In the genomic region with DNA sequence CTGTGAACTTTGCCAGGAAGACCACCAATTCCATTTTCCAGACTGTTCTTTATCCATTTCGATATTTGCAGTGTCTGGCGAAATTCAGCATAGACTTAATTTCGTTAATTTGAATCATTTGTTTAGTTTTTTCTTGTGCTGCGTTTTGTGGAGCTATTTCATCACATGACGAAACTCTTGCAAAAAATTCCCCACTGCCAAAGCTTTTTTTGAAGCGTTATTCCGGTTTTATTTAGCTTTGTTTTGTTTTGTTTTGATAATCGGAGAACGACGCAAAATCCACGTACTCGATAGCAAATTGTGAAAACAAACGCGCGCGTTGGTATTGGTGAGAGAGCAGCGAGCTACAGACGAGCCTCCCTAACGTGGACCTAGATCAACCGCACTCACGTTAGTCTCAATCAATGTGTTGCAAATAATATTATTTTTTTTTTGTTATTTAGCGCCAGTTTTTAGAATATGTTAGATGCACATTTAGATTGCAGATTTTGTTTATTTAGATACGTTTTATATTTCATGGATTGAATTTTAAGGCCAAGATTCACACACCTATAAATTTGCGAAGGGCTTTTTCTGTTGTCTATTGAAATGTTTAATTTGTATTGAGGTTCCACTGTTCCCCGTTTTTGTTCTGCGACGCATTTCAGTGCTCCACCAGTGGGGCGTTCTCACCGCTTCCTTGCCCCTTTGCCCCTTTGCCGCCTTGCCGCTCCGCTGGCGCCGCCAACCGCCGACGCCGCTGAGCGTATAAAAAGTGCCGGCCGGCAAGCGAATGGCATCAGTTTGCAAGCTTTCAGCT, we compare ENCODE assay signal across 1 fruit fly cellular context.
TF ChIP-seq lines count a peak whose summit lies in the region.

No protein-coding gene starts in this region.

TF ChIP-seq in whole organism, embryonic, 481 proteins besides CTCF, POLR2A, EP300 and RAD21 (continued from another document):
- TF ChIP-seq grn (GFP tag; optimal IDR thresholded peaks at IDR 0.05; lab: Kevin White, UChicago) (no peak), CG12299 (tag; optimal IDR thresholded peaks at IDR 0.05; lab: Kevin White, UChicago) (peak; percentile 74), sug (tag; optimal IDR thresholded peaks at IDR 0.05; lab: Kevin White, UChicago) (peak; percentile 85), CG7372 (GFP tag; IDR thresholded peaks at IDR 0.05; lab: Robert Waterston, UW) (peak; percentile 87), hb (GFP tag; IDR thresholded peaks at IDR 0.05; lab: Robert Waterston, UW; ENCODE audit: partially characterized antibody) (no peak), sisA (GFP tag; IDR thresholded peaks at IDR 0.05; lab: Robert Waterston, UW) (peak; percentile 69), phol (tag; optimal IDR thresholded peaks at IDR 0.05; lab: Kevin White, UChicago) (peak; percentile 71), Oli (tag; optimal IDR thresholded peaks at IDR 0.05; lab: Kevin White, UChicago) (peak; percentile 83), CG17328 (GFP tag; IDR thresholded peaks at IDR 0.05; lab: Robert Waterston, UW) (peak; percentile 47), CG6689 (GFP tag; IDR thresholded peaks at IDR 0.05; lab: Robert Waterston, UW) (peak; percentile 83), usp (GFP tag; optimal IDR thresholded peaks at IDR 0.05; lab: Kevin White, UChicago) (no peak), CG12659 (GFP tag; optimal IDR thresholded peaks at IDR 0.05; lab: Kevin White, UChicago) (peak; percentile 89), Dbx (GFP tag; IDR thresholded peaks at IDR 0.05; lab: Robert Waterston, UW) (peak; percentile 88), CG13296 (GFP tag; optimal IDR thresholded peaks at IDR 0.05; lab: Kevin White, UChicago) (peak; percentile 90), CG13894 (tag; optimal IDR thresholded peaks at IDR 0.05; lab: Kevin White, UChicago) (peak; percentile 78), btn (GFP tag; optimal IDR thresholded peaks at IDR 0.05; lab: Kevin White, UChicago) (no peak), Ravus (GFP tag; IDR thresholded peaks at IDR 0.05; lab: Robert Waterston, UW) (peak; percentile 41), CG10979 (tag; optimal IDR thresholded peaks at IDR 0.05; lab: Kevin White, UChicago) (peak; percentile 44), Hand (GFP tag; optimal IDR thresholded peaks at IDR 0.05; lab: Kevin White, UChicago) (peak; percentile 78), B-H2 (GFP tag; optimal IDR thresholded peaks at IDR 0.05; lab: Kevin White, UChicago) (peak; percentile 82), Ptx1 (GFP tag; IDR thresholded peaks at IDR 0.05; lab: Robert Waterston, UW) (peak; percentile 92), Oaz (GFP tag; IDR thresholded peaks at IDR 0.05; lab: Robert Waterston, UW) (peak; percentile 42), CG8765 (GFP tag; IDR thresholded peaks at IDR 0.05; lab: Robert Waterston, UW) (peak; percentile 25; the same call in 1 of the 2 replicates), CG7556 (GFP tag; optimal IDR thresholded peaks at IDR 0.05; lab: Kevin White, UChicago) (peak; percentile 86), klu (GFP tag; IDR thresholded peaks at IDR 0.05; lab: Robert Waterston, UW) (peak; percentile 74; the same call in 1 of the 2 replicates), CG9215 (GFP tag; IDR thresholded peaks at IDR 0.05; lab: Robert Waterston, UW) (peak; percentile 90), CG3407 (GFP tag; optimal IDR thresholded peaks at IDR 0.05; lab: Kevin White, UChicago) (peak; percentile 10), ems (GFP tag; optimal IDR thresholded peaks at IDR 0.05; lab: Kevin White, UChicago) (peak; percentile 78), ci (GFP tag; IDR thresholded peaks at IDR 0.05; lab: Robert Waterston, UW) (peak; percentile 64; the same call in 2 of the 3 replicates), HmgD (GFP tag; optimal IDR thresholded peaks at IDR 0.05; lab: Kevin White, UChicago) (no peak), Atf3 (GFP tag; optimal IDR thresholded peaks at IDR 0.05; lab: Kevin White, UChicago) (peak; percentile 16), CG5245 (GFP tag; optimal IDR thresholded peaks at IDR 0.05; lab: Kevin White, UChicago) (peak; percentile 49), nerfin-1 (tag; optimal IDR thresholded peaks at IDR 0.05; lab: Kevin White, UChicago) (peak; percentile 44), CG14965 (GFP tag; optimal IDR thresholded peaks at IDR 0.05; lab: Kevin White, UChicago; ENCODE audit: borderline replicate concordance) (no peak), dm (GFP tag; optimal IDR thresholded peaks at IDR 0.05; lab: Kevin White, UChicago) (peak; percentile 27), BEAF-32 (GFP tag; optimal IDR thresholded peaks at IDR 0.05; lab: Kevin White, UChicago) (no peak), CG7271 (tag; optimal IDR thresholded peaks at IDR 0.05; lab: Kevin White, UChicago) (no peak), CG6683 (GFP tag; optimal IDR thresholded peaks at IDR 0.05; lab: Kevin White, UChicago) (peak; percentile 62), Eip74EF (GFP tag; optimal IDR thresholded peaks at IDR 0.05; lab: Kevin White, UChicago) (peak in 1 of 2 experiments; percentile 62), Dll (GFP tag; IDR thresholded peaks at IDR 0.05; lab: Robert Waterston, UW; ENCODE audit: partially characterized antibody) (no peak), CG8290 (GFP tag; optimal IDR thresholded peaks at IDR 0.05; lab: Kevin White, UChicago) (no peak), CG8290 (tag; optimal IDR thresholded peaks at IDR 0.05; lab: Kevin White, UChicago) (peak in 1 of 2 experiments; percentile 38), zf30C (GFP tag; optimal IDR thresholded peaks at IDR 0.05; lab: Kevin White, UChicago) (no peak), z (GFP tag; IDR thresholded peaks at IDR 0.05; lab: Robert Waterston, UW) (no peak), CG11504 (tag; optimal IDR thresholded peaks at IDR 0.05; lab: Kevin White, UChicago) (peak; percentile 82), CG17802 (tag; optimal IDR thresholded peaks at IDR 0.05; lab: Kevin White, UChicago) (no peak), Pdp1 (GFP tag; optimal IDR thresholded peaks at IDR 0.05; lab: Kevin White, UChicago) (peak; percentile 70 to 79), Hr51 (GFP tag; optimal IDR thresholded peaks at IDR 0.05; lab: Kevin White, UChicago) (peak; percentile 52 to 84), Ets65A (GFP tag; lab: Kevin White, UChicago) (peak; percentile 89), CG12744 (GFP tag; optimal IDR thresholded peaks at IDR 0.05; lab: Kevin White, UChicago) (peak; percentile 41), H15 (GFP tag; IDR thresholded peaks at IDR 0.05; lab: Robert Waterston, UW) (peak; percentile 65; the same call in 1 of the 3 replicates), CG12155 (GFP tag; optimal IDR thresholded peaks at IDR 0.05; lab: Kevin White, UChicago) (peak; percentile 76), CG6813 (GFP tag; optimal IDR thresholded peaks at IDR 0.05; lab: Kevin White, UChicago) (peak; percentile 58), repo (GFP tag; optimal IDR thresholded peaks at IDR 0.05; lab: Kevin White, UChicago) (peak; percentile 49), BtbVII (GFP tag; optimal IDR thresholded peaks at IDR 0.05; lab: Kevin White, UChicago) (peak; percentile 84), trem (tag; optimal IDR thresholded peaks at IDR 0.05; lab: Kevin White, UChicago) (no peak), esg (GFP tag; conservative IDR thresholded peaks at IDR 0.05; lab: Robert Waterston, UW) (peak; percentile 79), croc (GFP tag; conservative IDR thresholded peaks at IDR 0.05; lab: Robert Waterston, UW) (peak; percentile 50), Optix (GFP tag; IDR thresholded peaks at IDR 0.05; lab: Robert Waterston, UW) (peak; percentile 46; the same call in 1 of the 3 replicates), CG2875 (GFP tag; optimal IDR thresholded peaks at IDR 0.05; lab: Kevin White, UChicago) (peak; percentile 32), wek (GFP tag; optimal IDR thresholded peaks at IDR 0.05; lab: Kevin White, UChicago) (no peak), chn (GFP tag; optimal IDR thresholded peaks at IDR 0.05; lab: Kevin White, UChicago) (peak; percentile 61), NC2β (GFP tag; optimal IDR thresholded peaks at IDR 0.05; lab: Kevin White, UChicago) (peak; percentile 29), CG31365 (tag; optimal IDR thresholded peaks at IDR 0.05; lab: Kevin White, UChicago) (peak; percentile 40), CG11696 (GFP tag; IDR thresholded peaks at IDR 0.05; lab: Robert Waterston, UW) (peak; percentile 45; the same call in 1 of the 2 replicates), org-1 (GFP tag; optimal IDR thresholded peaks at IDR 0.05; lab: Kevin White, UChicago) (peak; percentile 80), CG18262 (tag; optimal IDR thresholded peaks at IDR 0.05; lab: Kevin White, UChicago) (peak; percentile 51), ham (GFP tag; IDR thresholded peaks at IDR 0.05; lab: Robert Waterston, UW) (peak; percentile 57; the same call in 1 of the 2 replicates), H2.0 (GFP tag; IDR thresholded peaks at IDR 0.05; lab: Robert Waterston, UW) (peak; percentile 66), Mes4 (GFP tag; optimal IDR thresholded peaks at IDR 0.05; lab: Kevin White, UChicago) (peak; percentile 36), ssp (GFP tag; IDR thresholded peaks at IDR 0.05; lab: Robert Waterston, UW) (peak; percentile 72), corto (GFP tag; optimal IDR thresholded peaks at IDR 0.05; lab: Kevin White, UChicago) (peak; percentile 33), rib (GFP tag; IDR thresholded peaks at IDR 0.05; lab: Robert Waterston, UW) (peak; percentile 65; the same call in 1 of the 2 replicates), tup (GFP tag; optimal IDR thresholded peaks at IDR 0.05; lab: Kevin White, UChicago) (peak; percentile 5), Awh (GFP tag; IDR thresholded peaks at IDR 0.05; lab: Robert Waterston, UW) (no peak; the same call in 1 of the 2 replicates), Dip2 (GFP tag; IDR thresholded peaks at IDR 0.05; lab: Robert Waterston, UW) (0 out of 2 replicates have a peak, but pooled peaks have one; percentile 35), onecut (GFP tag; IDR thresholded peaks at IDR 0.05; lab: Robert Waterston, UW) (peak; percentile 64), hkb (optimal IDR thresholded peaks at IDR 0.05; lab: Kevin White, UChicago) (no peak), hkb (GFP tag; IDR thresholded peaks at IDR 0.05; lab: Robert Waterston, UW) (peak; percentile 86), gce (GFP tag; IDR thresholded peaks at IDR 0.05; lab: Robert Waterston, UW) (no peak), CG33557 (GFP tag; optimal IDR thresholded peaks at IDR 0.05; lab: Kevin White, UChicago) (no peak), CG17912 (GFP tag; optimal IDR thresholded peaks at IDR 0.05; lab: Kevin White, UChicago) (no peak), Dref (GFP tag; IDR thresholded peaks at IDR 0.05; lab: Robert Waterston, UW) (no peak), CG11398 (GFP tag; optimal IDR thresholded peaks at IDR 0.05; lab: Kevin White, UChicago) (peak; percentile 59), CG5180 (GFP tag; optimal IDR thresholded peaks at IDR 0.05; lab: Kevin White, UChicago) (peak; percentile 52), CG2678 (tag; optimal IDR thresholded peaks at IDR 0.05; lab: Kevin White, UChicago) (peak; percentile 91), Dfd (GFP tag; optimal IDR thresholded peaks at IDR 0.05; lab: Kevin White, UChicago) (no peak), CG10274 (GFP tag; optimal IDR thresholded peaks at IDR 0.05; lab: Kevin White, UChicago) (peak; percentile 61), CG7987 (GFP tag; optimal IDR thresholded peaks at IDR 0.05; lab: Kevin White, UChicago) (no peak), Ets97D (GFP tag; optimal IDR thresholded peaks at IDR 0.05; lab: Kevin White, UChicago) (peak; percentile 34), NK7.1 (GFP tag; optimal IDR thresholded peaks at IDR 0.05; lab: Kevin White, UChicago) (peak; percentile 51), oc (tag; optimal IDR thresholded peaks at IDR 0.05; lab: Kevin White, UChicago) (peak; percentile 16), CG2712 (tag; optimal IDR thresholded peaks at IDR 0.05; lab: Kevin White, UChicago) (peak; percentile 61), luna (GFP tag; optimal IDR thresholded peaks at IDR 0.05; lab: Kevin White, UChicago) (peak; percentile 64), Six4 (GFP tag; optimal IDR thresholded peaks at IDR 0.05; lab: Kevin White, UChicago) (peak; percentile 28), Dip3 (GFP tag; optimal IDR thresholded peaks at IDR 0.05; lab: Kevin White, UChicago) (peak; percentile 79), ftz-f1 (GFP tag; optimal IDR thresholded peaks at IDR 0.05; lab: Kevin White, UChicago) (no peak), CG18599 (GFP tag; optimal IDR thresholded peaks at IDR 0.05; lab: Kevin White, UChicago) (peak; percentile 92), CG14710 (tag; optimal IDR thresholded peaks at IDR 0.05; lab: Kevin White, UChicago) (peak; percentile 0), CG16813 (GFP tag; IDR thresholded peaks at IDR 0.05; lab: Robert Waterston, UW; ENCODE audit: partially characterized antibody) (no peak), cas (GFP tag; IDR thresholded peaks at IDR 0.05; lab: Robert Waterston, UW) (peak; percentile 69; the same call in 1 of the 2 replicates), sd (tag; optimal IDR thresholded peaks at IDR 0.05; lab: Kevin White, UChicago) (peak; percentile 70), Fer1 (GFP tag; optimal IDR thresholded peaks at IDR 0.05; lab: Kevin White, UChicago) (peak; percentile 92), lilli (GFP tag; optimal IDR thresholded peaks at IDR 0.05; lab: Kevin White, UChicago) (peak; percentile 89), dan (GFP tag; IDR thresholded peaks at IDR 0.05; lab: Robert Waterston, UW) (no peak), cato (GFP tag; optimal IDR thresholded peaks at IDR 0.05; lab: Kevin White, UChicago; ENCODE audit: borderline replicate concordance) (peak; percentile 49), CG2202 (tag; optimal IDR thresholded peaks at IDR 0.05; lab: Kevin White, UChicago) (no peak), stc (GFP tag; IDR thresholded peaks at IDR 0.05; lab: Robert Waterston, UW) (peak; percentile 78), CG12219 (GFP tag; optimal IDR thresholded peaks at IDR 0.05; lab: Kevin White, UChicago) (peak; percentile 39), zen (tag; optimal IDR thresholded peaks at IDR 0.05; lab: Kevin White, UChicago) (no peak)
